Worm (Caenorhabditis elegans): Measurements from ENCODE around the gene F36H12.10.

- TF ChIP-seq attf-4 (tag; optimal IDR thresholded peaks at IDR 0.05), result no peak
- no peak for TF ChIP-seq R02D3.7 (tag; optimal IDR thresholded peaks at IDR 0.05)
- TF ChIP-seq pha-4 (GFP tag; IDR thresholded peaks at IDR 0.05), result no peak
- TF ChIP-seq pha-4 (tag; optimal IDR thresholded peaks at IDR 0.05), result no peak
- TF ChIP-seq mdt-29 (GFP tag; IDR thresholded peaks at IDR 0.05), result no peak
- TF ChIP-seq fkh-10 (GFP tag; optimal IDR thresholded peaks at IDR 0.05), result no peak
- no peak for TF ChIP-seq zfp-3 (GFP tag; conservative IDR thresholded peaks at IDR 0.05)
- no peak for TF ChIP-seq nhr-28 (tag; optimal IDR thresholded peaks at IDR 0.05)
- no peak for TF ChIP-seq ces-1 (GFP tag; optimal IDR thresholded peaks at IDR 0.05)
- no peak for TF ChIP-seq F10B5.3 (tag; optimal IDR thresholded peaks at IDR 0.05)
- TF ChIP-seq lin-38 (GFP tag; IDR thresholded peaks at IDR 0.05), result no peak
- no peak for TF ChIP-seq hlh-30 (tag; optimal IDR thresholded peaks at IDR 0.05; ENCODE audit: insufficient read depth)
- TF ChIP-seq skn-1 (tag; optimal IDR thresholded peaks at IDR 0.05), result no peak
These were observed 39.9 kb upstream of the F36H12.10 start for ce11 chrIV:5294467-5294866.

Measured in whole organism, L4 larva.